Worm (Caenorhabditis elegans) whole organism, L4/young adult: ENCODE measurements around the gene sra-32.

Source experiments
- W03F9.2 ChIP-seq: fragments of 150-350 bp; optimal IDR thresholded peaks from 2 replicates; lab custom pipeline; 2014; ENCODE audit warnings: missing biosample characterization, missing genetic modification characterization
- dao-5 ChIP-seq: sonication (generic microtip); optimal IDR thresholded peaks from 2 replicates; lab custom pipeline; 2016; ENCODE audit warnings: missing genotype, missing genetic modification characterization, moderate library complexity, missing compliant biosample characterization
- him-1 ChIP-seq: sonication (generic microtip); optimal IDR thresholded peaks from 2 replicates; lab custom pipeline; 2016; ENCODE audit warnings: missing genotype, missing genetic modification reagents, missing genetic modification characterization, missing compliant biosample characterization

DNA sequence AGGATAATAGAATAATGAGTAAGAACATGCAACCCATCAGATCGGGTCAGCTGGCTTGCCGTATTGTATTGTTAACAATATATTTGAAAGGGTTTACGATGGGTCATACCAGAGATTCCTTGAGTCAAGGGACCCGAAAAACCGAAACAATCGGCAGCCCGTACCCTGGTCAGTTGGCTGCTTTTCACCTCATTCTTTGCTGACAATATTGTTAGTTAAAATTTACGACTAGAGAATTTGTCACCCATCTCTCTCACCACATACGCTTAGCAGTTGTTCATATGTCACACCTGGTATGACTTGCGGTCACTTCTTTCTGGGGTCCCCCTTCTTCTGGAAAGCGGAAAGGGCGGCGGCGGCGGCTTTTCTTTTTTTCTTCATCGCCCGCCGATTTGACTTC lies 49.3 kb upstream of the sra-32 start:
- TF ChIP-seq him-1 (tag; lab: Kevin White, UChicago): no peak
- TF ChIP-seq dao-5 (tag; lab: Kevin White, UChicago): no peak
- TF ChIP-seq W03F9.2 (tag; lab: Kevin White, UChicago): no peak
